Worm (Caenorhabditis elegans) whole organism, mixed stage, embryonic: Measurements from ENCODE around the gene flh-1.

Source experiments
- M03D4.4 ChIP-seq: sonication (generic microtip); optimal IDR thresholded peaks from 2 replicates; lab custom pipeline; 2017; ENCODE audit warnings: mild to moderate bottlenecking, missing genetic modification characterization, missing compliant biosample characterization
- bed-3 ChIP-seq: fragments of 200-800 bp; sonication (Bioruptor generic); optimal IDR thresholded peaks from 3 replicates; lab custom pipeline; 2018; ENCODE audit warnings: mild to moderate bottlenecking, missing genetic modification characterization, moderate library complexity, missing compliant biosample characterization
- blmp-1 ChIP-seq: fragments of 150-350 bp; optimal IDR thresholded peaks from 2 replicates; lab custom pipeline; 2014; ENCODE audit warnings: missing biosample characterization, missing genetic modification characterization
- ceh-43 ChIP-seq: fragments of 200-800 bp; sonication (Bioruptor generic); optimal IDR thresholded peaks from 2 replicates; lab custom pipeline; 2018; ENCODE audit warnings: mild to moderate bottlenecking, missing genetic modification characterization, moderate library complexity, missing compliant biosample characterization
- ceh-83 ChIP-seq: fragments of 200-800 bp; sonication (Bioruptor generic); optimal IDR thresholded peaks from 2 replicates; lab custom pipeline; 2018; ENCODE audit warnings: mild to moderate bottlenecking, missing genetic modification characterization, missing compliant biosample characterization
- ces-1 ChIP-seq: fragments of 150-350 bp; optimal IDR thresholded peaks from 2 replicates; lab custom pipeline; 2014; ENCODE audit warnings: missing biosample characterization, missing genetic modification reagents, missing genetic modification characterization
- cnd-1 ChIP-seq: fragments of 200-800 bp; sonication (Bioruptor generic); optimal IDR thresholded peaks from 2 replicates; lab custom pipeline; 2018; ENCODE audit warnings: mild to moderate bottlenecking, missing genetic modification characterization, missing compliant biosample characterization
- elt-1 ChIP-seq: sonication (generic microtip); optimal IDR thresholded peaks from 2 replicates; lab custom pipeline; 2017; ENCODE audit warnings: missing genetic modification characterization, mild to moderate bottlenecking, missing compliant biosample characterization, antibody characterized with exemption, moderate library complexity, borderline replicate concordance; ENCODE audit not compliant: insufficient read depth
- flh-1 ChIP-seq: fragments of 200-800 bp; sonication (Bioruptor generic); optimal IDR thresholded peaks from 2 replicates; lab custom pipeline; 2018; ENCODE audit warnings: mild to moderate bottlenecking, missing genetic modification characterization, moderate library complexity, missing compliant biosample characterization
- hlh-1 ChIP-seq: fragments of 150-350 bp; optimal IDR thresholded peaks from 2 replicates; lab custom pipeline; 2014; ENCODE audit warnings: missing biosample characterization, missing genetic modification reagents, missing genetic modification characterization
- lin-13 ChIP-seq: fragments of 150-350 bp; optimal IDR thresholded peaks from 2 replicates; lab custom pipeline; 2014; ENCODE audit warnings: missing biosample characterization, missing genetic modification characterization
- lin-32 ChIP-seq: fragments of 200-800 bp; sonication (Bioruptor generic); optimal IDR thresholded peaks from 2 replicates; lab custom pipeline; 2018; ENCODE audit warnings: mild to moderate bottlenecking, missing genetic modification characterization, missing compliant biosample characterization
- lsy-2 ChIP-seq: fragments of 150-350 bp; optimal IDR thresholded peaks from 2 replicates; lab custom pipeline; 2014; ENCODE audit warnings: missing biosample characterization, missing genetic modification characterization
- mab-5 ChIP-seq: fragments of 150-350 bp; optimal IDR thresholded peaks from 2 replicates; lab custom pipeline; 2014; ENCODE audit warnings: missing biosample characterization, missing genetic modification characterization
- mep-1 ChIP-seq: fragments of 150-350 bp; optimal IDR thresholded peaks from 2 replicates; lab custom pipeline; 2017; ENCODE audit warnings: missing biosample characterization, missing genetic modification reagents, missing genetic modification characterization, inconsistent platforms
- mls-2 ChIP-seq: sonication (generic microtip); optimal IDR thresholded peaks from 2 replicates; lab custom pipeline; 2016; ENCODE audit warnings: mild to moderate bottlenecking, missing genetic modification characterization, moderate library complexity, missing compliant biosample characterization
- nhr-12 ChIP-seq: fragments of 150-350 bp; optimal IDR thresholded peaks from 2 replicates; lab custom pipeline; 2014; ENCODE audit warnings: missing biosample characterization, missing genetic modification characterization
- nhr-2 ChIP-seq: fragments of 150-350 bp; optimal IDR thresholded peaks from 2 replicates; lab custom pipeline; 2014; ENCODE audit warnings: missing biosample characterization, missing genetic modification characterization
- nhr-76 ChIP-seq: sonication (generic microtip); optimal IDR thresholded peaks from 2 replicates; lab custom pipeline; 2017; ENCODE audit warnings: missing biosample characterization, missing genetic modification characterization
- pha-4 ChIP-seq: fragments of 150-350 bp; optimal IDR thresholded peaks from 2 replicates; lab custom pipeline; 2018; ENCODE audit warnings: missing biosample characterization, missing genetic modification reagents, missing genetic modification characterization
- sem-2 ChIP-seq: fragments of 200-800 bp; sonication (Bioruptor generic); optimal IDR thresholded peaks from 2 replicates; lab custom pipeline; 2018; ENCODE audit warnings: mild to moderate bottlenecking, missing genetic modification characterization, missing compliant biosample characterization
- snpc-4 ChIP-seq: fragments of 150-350 bp; optimal IDR thresholded peaks from 2 replicates; lab custom pipeline; 2014; ENCODE audit warnings: missing biosample characterization, missing genetic modification characterization
- sptf-1 ChIP-seq: sonication (generic microtip); optimal IDR thresholded peaks from 2 replicates; lab custom pipeline; 2017; ENCODE audit warnings: mild to moderate bottlenecking, missing genetic modification characterization, moderate library complexity, missing compliant biosample characterization
- tbx-8 ChIP-seq: fragments of 200-800 bp; sonication (Bioruptor generic); optimal IDR thresholded peaks from 2 replicates; lab custom pipeline; 2018; ENCODE audit warnings: mild to moderate bottlenecking, missing genetic modification characterization, moderate library complexity, missing compliant biosample characterization
- unc-120 ChIP-seq: sonication (generic microtip); optimal IDR thresholded peaks from 2 replicates; lab custom pipeline; 2017; ENCODE audit warnings: missing genetic modification characterization, missing compliant biosample characterization; ENCODE audit not compliant: poor library complexity, severe bottlenecking
- unc-39 ChIP-seq: fragments of 150-350 bp; optimal IDR thresholded peaks from 2 replicates; lab custom pipeline; 2014; ENCODE audit warnings: missing biosample characterization, missing genetic modification characterization
- unc-62 ChIP-seq: fragments of 150-350 bp; optimal IDR thresholded peaks from 2 replicates; lab custom pipeline; 2014; ENCODE audit warnings: missing biosample characterization, missing genetic modification reagents, missing genetic modification characterization
- zip-8 ChIP-seq: fragments of 150-350 bp; optimal IDR thresholded peaks from 2 replicates; lab custom pipeline; 2014; ENCODE audit warnings: missing biosample characterization, missing genetic modification characterization
- ztf-11 ChIP-seq: fragments of 150-350 bp; optimal IDR thresholded peaks from 2 replicates; lab custom pipeline; 2014; ENCODE audit warnings: missing biosample characterization, missing genetic modification characterization

The flh-1 gene

DNA sequence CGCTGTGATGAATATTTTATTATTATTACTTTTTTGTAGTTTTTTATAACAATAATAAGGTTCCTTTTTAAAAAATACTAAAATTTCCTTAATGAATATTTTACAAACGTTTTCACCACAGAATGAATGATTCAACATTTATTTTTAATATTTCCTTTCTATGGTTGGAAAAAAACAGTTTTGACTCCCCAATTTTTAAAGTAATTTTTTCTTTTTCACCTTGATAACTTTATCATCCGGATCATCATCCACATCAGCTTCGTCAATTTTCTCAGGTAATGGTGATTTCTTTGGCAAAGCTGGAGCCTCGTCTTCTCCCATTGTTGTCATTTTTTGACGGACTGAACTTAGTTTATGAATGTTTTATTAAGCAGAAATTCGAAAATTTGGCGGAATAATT, 20.4 kb downstream of the flh-1 start, which contains the start of gene rab-28:
TSS of gene rab-28 (minus strand) at position 343 of the 400 bp plus-strand sequence.
- TF ChIP-seq pha-4 (tag; lab: Kevin White, UChicago) = no peak
- no peak for TF ChIP-seq flh-1 (GFP tag; lab: Kevin White, UChicago)
- TF ChIP-seq elt-1 (tag; lab: Kevin White, UChicago) = no peak
- TF ChIP-seq nhr-2 (tag; lab: Kevin White, UChicago) = no peak
- TF ChIP-seq sem-2 = no peak
- TF ChIP-seq bed-3 (GFP tag; lab: Kevin White, UChicago) = no peak
- TF ChIP-seq zip-8 (tag; lab: Kevin White, UChicago) = no peak
- TF ChIP-seq ztf-11 (tag; lab: Kevin White, UChicago) = no peak
- no peak for TF ChIP-seq ceh-83 (GFP tag; lab: Kevin White, UChicago)

DNA sequence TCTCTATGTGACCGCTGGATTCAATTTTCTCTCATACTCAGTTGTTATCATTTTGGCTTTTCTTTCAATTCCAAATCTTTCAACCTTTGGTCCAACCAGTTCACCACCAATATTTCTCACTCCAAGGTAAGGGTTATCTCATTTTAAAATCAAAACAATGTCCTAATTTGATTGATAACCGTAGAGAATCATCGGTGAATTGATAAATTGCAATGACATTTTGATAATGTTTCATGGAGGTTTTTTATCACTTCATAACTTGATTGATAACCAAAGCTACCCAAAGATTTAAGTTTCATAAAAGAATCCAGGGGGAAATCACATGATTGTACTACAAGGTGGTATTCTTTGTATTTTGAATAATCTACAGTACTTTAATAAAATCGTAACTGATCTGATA, 24.9 kb downstream of the flh-1 start:
- no peak for TF ChIP-seq flh-1 (GFP tag; lab: Kevin White, UChicago)
- TF ChIP-seq sptf-1 (tag; lab: Kevin White, UChicago) = no peak
- no peak for TF ChIP-seq nhr-12
- TF ChIP-seq ceh-83 (GFP tag; lab: Kevin White, UChicago) = no peak
- TF ChIP-seq cnd-1 = no peak
- no peak for TF ChIP-seq hlh-1
- no peak for TF ChIP-seq ceh-43 (GFP tag; lab: Kevin White, UChicago)
- TF ChIP-seq unc-120 (tag; lab: Kevin White, UChicago) = no peak
- no peak for TF ChIP-seq ces-1 (GFP tag; lab: Kevin White, UChicago)
- TF ChIP-seq elt-1 (tag; lab: Kevin White, UChicago) = no peak
- TF ChIP-seq mep-1 (tag; lab: Kevin White, UChicago) = no peak
- no peak for TF ChIP-seq ztf-11 (tag; lab: Kevin White, UChicago)
- TF ChIP-seq pha-4 (tag; lab: Kevin White, UChicago) = no peak
- TF ChIP-seq, all 35 proteins: peak for 0

DNA sequence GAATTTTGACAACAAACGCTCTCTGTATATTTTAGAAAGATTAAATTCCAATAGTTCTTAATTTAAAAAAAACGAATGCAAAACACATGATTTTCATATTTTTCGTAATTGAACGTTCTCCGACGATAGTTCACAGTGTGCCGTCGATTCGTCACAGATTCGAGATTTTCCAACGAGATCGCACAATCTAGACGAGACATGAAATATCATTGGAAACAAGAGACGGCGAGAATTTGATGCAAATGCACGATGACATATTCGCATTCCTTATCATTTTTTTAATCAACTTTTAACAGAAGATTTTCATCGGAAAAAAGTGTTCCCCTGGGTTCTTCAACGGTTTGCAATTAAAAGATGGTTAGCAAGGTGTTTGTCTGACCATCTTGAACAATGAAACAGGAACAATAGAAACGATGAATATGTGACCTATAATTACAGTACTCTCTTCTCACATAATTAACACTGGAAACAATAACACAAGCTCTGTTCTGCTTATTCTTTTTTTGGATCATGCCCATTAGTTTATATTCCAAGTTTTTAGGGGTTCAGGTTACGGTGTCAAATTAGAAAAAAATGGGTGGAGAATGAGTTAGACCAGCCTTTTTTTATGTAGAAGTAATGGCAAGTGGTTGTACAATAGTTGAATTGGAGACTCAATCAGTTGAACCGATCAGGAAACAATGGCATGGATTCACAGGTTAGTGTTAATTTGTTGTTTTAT, 31.5 kb downstream of the flh-1 start, which contains the start of gene Y11D7A.3:
TSS of gene Y11D7A.3 (plus strand) at position 671 of the 721 bp plus-strand sequence.
- TF ChIP-seq tbx-8 (GFP tag; lab: Kevin White, UChicago) (no peak), ceh-43 (GFP tag; lab: Kevin White, UChicago) (no peak), lin-13 (tag; lab: Kevin White, UChicago) (no peak), nhr-76 (tag; lab: Kevin White, UChicago) (no peak), lsy-2 (tag; lab: Kevin White, UChicago) (no peak), ceh-83 (GFP tag; lab: Kevin White, UChicago) (no peak), nhr-12 (no peak), mab-5 (tag; lab: Kevin White, UChicago) (no peak), bed-3 (GFP tag; lab: Kevin White, UChicago) (no peak), pha-4 (tag; lab: Kevin White, UChicago) (no peak), mls-2 (no peak), zip-8 (tag; lab: Kevin White, UChicago) (no peak), nhr-2 (tag; lab: Kevin White, UChicago) (no peak), unc-39 (no peak), ztf-11 (tag; lab: Kevin White, UChicago) (no peak), M03D4.4 (tag; lab: Kevin White, UChicago) (no peak), snpc-4 (tag; lab: Kevin White, UChicago) (no peak), unc-62 (GFP tag; lab: Kevin White, UChicago) (no peak), sem-2 (no peak)
- TF ChIP-seq, all 35 proteins: peak for 0

DNA sequence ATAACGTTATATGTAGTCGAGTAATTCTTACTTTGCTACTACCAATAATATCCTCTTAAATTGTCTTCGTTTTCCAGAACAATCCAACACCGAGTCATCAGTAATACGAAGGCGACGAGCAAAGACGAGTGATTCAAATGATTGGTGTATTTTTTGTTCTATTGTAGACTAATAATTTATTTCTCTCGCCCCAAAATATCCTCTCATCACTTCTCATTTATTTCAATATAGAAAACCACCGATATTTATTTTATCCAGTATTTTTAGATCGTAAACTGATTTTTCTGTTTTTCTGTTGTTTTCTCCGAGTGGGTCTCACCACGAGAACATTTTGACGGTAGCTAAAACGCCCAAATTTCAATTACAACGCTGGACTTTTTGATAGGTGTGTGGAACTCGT, 36.4 kb downstream of the flh-1 start:
- TF ChIP-seq nhr-12 (no peak), ces-1 (GFP tag; lab: Kevin White, UChicago) (no peak), lin-32 (GFP tag; lab: Kevin White, UChicago) (no peak), nhr-2 (tag; lab: Kevin White, UChicago) (no peak)

DNA sequence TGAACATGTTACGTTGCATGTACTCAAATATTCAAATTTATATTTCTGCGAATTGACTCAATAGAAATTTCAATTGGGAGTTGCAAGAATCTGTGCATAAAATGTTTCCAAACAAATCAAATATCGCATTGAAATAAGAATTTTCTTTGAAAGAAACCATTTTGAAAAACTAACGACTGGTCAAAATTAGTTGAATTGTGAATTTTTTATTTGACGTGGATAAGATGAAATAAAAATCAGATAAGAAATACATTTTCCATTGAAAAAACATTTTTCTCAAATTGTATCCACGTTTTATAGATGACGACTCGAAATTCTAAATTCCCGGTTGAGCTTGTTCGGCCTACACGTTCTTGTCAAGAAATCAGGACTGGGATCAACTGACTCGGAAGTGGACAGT, 39.2 kb downstream of the flh-1 start, which contains the start of gene C46C2.3:
TSS of gene C46C2.3 (plus strand) at position 301 of the 400 bp plus-strand sequence.
- no peak for TF ChIP-seq hlh-1
- no peak for TF ChIP-seq unc-120 (tag; lab: Kevin White, UChicago)
- no peak for TF ChIP-seq blmp-1 (tag; lab: Kevin White, UChicago)
- TF ChIP-seq, all 35 proteins: peak for 0
